Worm (Caenorhabditis elegans) whole organism, midembryonic: ENCODE results near the gene W08F4.10.

Source experiments
- T22C8.4 ChIP-seq: fragments of 200-800 bp; sonication (Bioruptor generic); IDR thresholded peaks from 2 replicates; pipeline ENCODE4 v1.3.6; 2022; ENCODE audit warnings: missing genetic modification characterization, missing compliant biosample characterization
- cog-1 ChIP-seq: sonication (generic microtip); optimal IDR thresholded peaks from 2 replicates; lab custom pipeline; 2016; ENCODE audit warnings: missing genetic modification characterization, missing compliant biosample characterization
- flt-1 ChIP-seq: fragments of 200-800 bp; sonication (Bioruptor generic); IDR thresholded peaks from 2 replicates; pipeline ENCODE4 v1.3.6; 2022; ENCODE audit warnings: missing genetic modification characterization, missing compliant biosample characterization
- klf-2 ChIP-seq: fragments of 200-800 bp; sonication (Bioruptor generic); conservative IDR thresholded peaks from 2 replicates; pipeline ENCODE4 v1.3.6; 2022; ENCODE audit warnings: missing genetic modification reagents, missing genetic modification characterization, missing compliant biosample characterization
- med-1 ChIP-seq: sonication (generic microtip); optimal IDR thresholded peaks from 2 replicates; lab custom pipeline; 2017; ENCODE audit warnings: missing genetic modification characterization, mild to moderate bottlenecking, missing compliant biosample characterization, antibody characterized with exemption, missing genetic modification reagents; ENCODE audit not compliant: insufficient read depth
- ref-1 ChIP-seq: fragments of 200-800 bp; sonication (Bioruptor generic); conservative IDR thresholded peaks from 2 replicates; pipeline ENCODE4 v1.3.6; 2022; ENCODE audit warnings: missing genetic modification reagents, missing genetic modification characterization, missing compliant biosample characterization
- tab-1 ChIP-seq: fragments of 200-800 bp; sonication (Bioruptor generic); IDR thresholded peaks from 2 replicates; pipeline ENCODE4 v1.3.6; 2022; ENCODE audit warnings: missing genetic modification characterization, missing compliant biosample characterization
- ztf-23 ChIP-seq: fragments of 200-800 bp; sonication (Bioruptor generic); IDR thresholded peaks from 2 replicates; pipeline ENCODE4 v1.3.6; 2022; ENCODE audit warnings: missing genetic modification reagents, missing genetic modification characterization, missing compliant biosample characterization
- ztf-29 ChIP-seq: fragments of 200-800 bp; sonication (Bioruptor generic); IDR thresholded peaks from 2 replicates; pipeline ENCODE4 v1.3.6; 2022; ENCODE audit warnings: missing genetic modification reagents, missing genetic modification characterization, missing compliant biosample characterization

The W08F4.10 gene

ce11 chrII:584321-584848 is 6.6 kb downstream of the W08F4.10 start, which contains the start of the genes W08F4.12 and W08F4.13:
W08F4.12 (minus strand) TSS chrII:584421.
W08F4.13 (plus strand) TSS chrII:584798.
- TF ChIP-seq ztf-29 (GFP tag; lab: Robert Waterston, UW) (no peak), flt-1 (GFP tag; lab: Robert Waterston, UW) (no peak), T22C8.4 (GFP tag; lab: Robert Waterston, UW) (no peak), klf-2 (no peak), med-1 (GFP tag; lab: Kevin White, UChicago) (no peak), ref-1 (GFP tag; lab: Robert Waterston, UW) (no peak)

- no peak for TF ChIP-seq flt-1 (GFP tag; lab: Robert Waterston, UW)
- TF ChIP-seq ztf-23 (GFP tag; lab: Robert Waterston, UW) = no peak
- TF ChIP-seq med-1 (GFP tag; lab: Kevin White, UChicago) = no peak
- TF ChIP-seq ref-1 (GFP tag; lab: Robert Waterston, UW) = no peak
- TF ChIP-seq T22C8.4 (GFP tag; lab: Robert Waterston, UW) = no peak
- TF ChIP-seq tab-1 = no peak
- TF ChIP-seq cog-1 (tag; lab: Kevin White, UChicago) = no peak
- no peak for TF ChIP-seq klf-2
- no peak for TF ChIP-seq ztf-29 (GFP tag; lab: Robert Waterston, UW)
Measured at ce11 chrII:582649-583048, 8.4 kb downstream of the W08F4.10 start, which contains the start of gene fbxb-14. fbxb-14 (minus strand) TSS chrII:582749.

ce11 chrII:581983-582382 is 9.0 kb downstream of the W08F4.10 start:
- TF ChIP-seq tab-1 (no peak), ztf-23 (GFP tag; lab: Robert Waterston, UW) (no peak), flt-1 (GFP tag; lab: Robert Waterston, UW) (no peak)

ce11 chrII:580189-580643 is 10.8 kb downstream of the W08F4.10 start, which contains the start of the genes cdc-37 and W08F4.3:
cdc-37 (minus strand) TSS chrII:580593.
W08F4.3 (plus strand) TSS chrII:580602.
- TF ChIP-seq med-1 (GFP tag; lab: Kevin White, UChicago) (no peak), ztf-29 (GFP tag; lab: Robert Waterston, UW) (no peak), cog-1 (tag; lab: Kevin White, UChicago) (no peak), ztf-23 (GFP tag; lab: Robert Waterston, UW) (no peak), T22C8.4 (GFP tag; lab: Robert Waterston, UW) (no peak), flt-1 (GFP tag; lab: Robert Waterston, UW) (no peak), klf-2 (no peak), tab-1 (no peak)

- TF ChIP-seq klf-2 (no peak), med-1 (GFP tag; lab: Kevin White, UChicago) (no peak), T22C8.4 (GFP tag; lab: Robert Waterston, UW) (no peak), tab-1 (no peak), flt-1 (GFP tag; lab: Robert Waterston, UW) (no peak), ztf-29 (GFP tag; lab: Robert Waterston, UW) (no peak), cog-1 (tag; lab: Kevin White, UChicago) (no peak), ref-1 (GFP tag; lab: Robert Waterston, UW) (no peak), ztf-23 (GFP tag; lab: Robert Waterston, UW) (no peak)
Measured at ce11 chrII:578803-579202, 12.2 kb downstream of the W08F4.10 start.

ce11 chrII:577632-578031 is 13.4 kb downstream of the W08F4.10 start, which contains the start of gene W08F4.7:
W08F4.7 (minus strand) TSS chrII:577732.
- TF ChIP-seq tab-1 (no peak), flt-1 (GFP tag; lab: Robert Waterston, UW) (no peak), klf-2 (no peak), ztf-23 (GFP tag; lab: Robert Waterston, UW) (no peak), T22C8.4 (GFP tag; lab: Robert Waterston, UW) (no peak), ref-1 (GFP tag; lab: Robert Waterston, UW) (no peak), cog-1 (tag; lab: Kevin White, UChicago) (no peak), ztf-29 (GFP tag; lab: Robert Waterston, UW) (no peak), med-1 (GFP tag; lab: Kevin White, UChicago) (no peak)

ce11 chrII:574064-574463 is 16.9 kb downstream of the W08F4.10 start:
- no peak for TF ChIP-seq med-1 (GFP tag; lab: Kevin White, UChicago)
- TF ChIP-seq tab-1 = no peak
- TF ChIP-seq ref-1 (GFP tag; lab: Robert Waterston, UW) = no peak
- TF ChIP-seq ztf-23 (GFP tag; lab: Robert Waterston, UW) = no peak
- TF ChIP-seq klf-2 = no peak
- no peak for TF ChIP-seq T22C8.4 (GFP tag; lab: Robert Waterston, UW)
- no peak for TF ChIP-seq flt-1 (GFP tag; lab: Robert Waterston, UW)
- TF ChIP-seq ztf-29 (GFP tag; lab: Robert Waterston, UW) = no peak
- no peak for TF ChIP-seq cog-1 (tag; lab: Kevin White, UChicago)

- TF ChIP-seq ztf-29 (GFP tag; lab: Robert Waterston, UW) = peak; percentile 32; the same call in 1 of the 2 replicates
Measured at ce11 chrII:573580-573979, 17.4 kb downstream of the W08F4.10 start.

ce11 chrII:572010-572409 is 19.0 kb downstream of the W08F4.10 start, which contains the start of gene mlt-8:
mlt-8 (minus strand) TSS chrII:572110.
- no peak for TF ChIP-seq T22C8.4 (GFP tag; lab: Robert Waterston, UW)

ce11 chrII:568776-569175 is 22.2 kb downstream of the W08F4.10 start, which contains the start of gene W08F4.5:
W08F4.5 (minus strand) TSS chrII:568876.
- TF ChIP-seq flt-1 (GFP tag; lab: Robert Waterston, UW) = no peak
- TF ChIP-seq klf-2 = no peak
- TF ChIP-seq med-1 (GFP tag; lab: Kevin White, UChicago) = no peak
- no peak for TF ChIP-seq T22C8.4 (GFP tag; lab: Robert Waterston, UW)
- no peak for TF ChIP-seq tab-1
- no peak for TF ChIP-seq ztf-29 (GFP tag; lab: Robert Waterston, UW)
- TF ChIP-seq ztf-23 (GFP tag; lab: Robert Waterston, UW) = no peak
- no peak for TF ChIP-seq ref-1 (GFP tag; lab: Robert Waterston, UW)
- TF ChIP-seq cog-1 (tag; lab: Kevin White, UChicago) = no peak
